Worm (Caenorhabditis elegans): ENCODE results near the gene mrps-33.

DNA sequence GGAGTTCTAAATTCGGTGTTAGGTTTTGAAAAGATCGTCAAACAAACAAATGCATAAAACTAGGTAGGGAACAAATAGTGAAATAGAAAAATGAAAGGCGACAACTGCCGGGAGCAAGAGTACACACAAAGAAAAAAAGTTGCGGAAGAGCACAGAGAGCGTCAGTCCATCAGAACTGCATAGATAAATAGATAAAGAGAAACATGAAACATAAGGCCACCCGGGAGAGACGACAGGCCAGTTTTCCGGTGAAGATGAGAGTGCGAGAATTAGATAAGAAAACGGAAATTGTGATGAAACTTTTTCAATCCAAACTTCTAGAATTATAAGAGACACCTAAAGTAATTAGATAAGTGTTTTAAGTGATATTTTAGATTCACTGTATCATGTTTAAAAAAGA, 17.9 kb upstream of the mrps-33 start:
- TF ChIP-seq tlf-1 (GFP tag; optimal IDR thresholded peaks at IDR 0.05) (no peak), madf-8 (GFP tag; conservative IDR thresholded peaks at IDR 0.05) (no peak), B0336.3 (GFP tag; IDR thresholded peaks at IDR 0.05) (no peak), lsl-1 (GFP tag; optimal IDR thresholded peaks at IDR 0.05) (no peak)
